Worm (Caenorhabditis elegans) whole organism, L4 larva: ENCODE measurements around the gene D1086.19.

ENCODE experiments used
- F10B5.3 ChIP-seq: sonication (generic microtip); optimal IDR thresholded peaks from 2 replicates; lab custom pipeline; 2016; ENCODE audit warnings: mild to moderate bottlenecking, missing genetic modification characterization, missing compliant biosample characterization
- Y105C5A.15 ChIP-seq: fragments of 200-800 bp; sonication (Bioruptor generic); IDR thresholded peaks from 2 replicates; pipeline ENCODE4 v1.3.6; 2022; ENCODE audit warnings: missing genetic modification characterization, missing compliant biosample characterization
- ZK337.2 ChIP-seq: fragments of 200-800 bp; sonication (Bioruptor generic); IDR thresholded peaks from 2 replicates; pipeline ENCODE4 v1.3.6; 2022; ENCODE audit warnings: missing genetic modification reagents, missing genetic modification characterization, missing compliant biosample characterization
- aha-1 ChIP-seq: fragments of 150-350 bp; peaks from one replicate; lab custom pipeline; 2014; ENCODE audit warnings: missing biosample characterization, missing genetic modification characterization
- ceh-28 ChIP-seq: fragments of 150-350 bp; optimal IDR thresholded peaks from 2 replicates; lab custom pipeline; 2014; ENCODE audit warnings: missing biosample characterization, missing genetic modification reagents, missing genetic modification characterization
- ceh-32 ChIP-seq: sonication (generic microtip); optimal IDR thresholded peaks from 2 replicates; lab custom pipeline; 2016; ENCODE audit warnings: mild to moderate bottlenecking, missing genetic modification characterization, missing compliant biosample characterization; ENCODE audit not compliant: poor library complexity
- ceh-44 ChIP-seq: fragments of 200-800 bp; sonication (Bioruptor generic); IDR thresholded peaks from 2 replicates; pipeline ENCODE4 v1.3.6; 2022; ENCODE audit warnings: missing genetic modification reagents, missing genetic modification characterization, missing compliant biosample characterization
- ctbp-1 ChIP-seq: fragments of 200-800 bp; sonication (Bioruptor generic); IDR thresholded peaks from 2 replicates; pipeline ENCODE4 v1.3.6; 2022; ENCODE audit warnings: missing genetic modification reagents, missing genetic modification characterization, missing compliant biosample characterization
- dmd-6 ChIP-seq: fragments of 200-800 bp; sonication (Bioruptor generic); IDR thresholded peaks from 2 replicates; pipeline ENCODE4 v1.3.6; 2022; ENCODE audit warnings: missing genetic modification reagents, missing genetic modification characterization, missing compliant biosample characterization
- egl-27 ChIP-seq: sonication (generic microtip); optimal IDR thresholded peaks from 3 replicates; lab custom pipeline; 2017; ENCODE audit warnings: missing biosample characterization, missing genetic modification reagents, missing genetic modification characterization
- egl-43 ChIP-seq: fragments of 200-800 bp; sonication (Bioruptor generic); IDR thresholded peaks from 2 replicates; pipeline ENCODE4 v1.3.6; 2022; ENCODE audit warnings: missing genetic modification reagents, missing genetic modification characterization, missing compliant biosample characterization
- gei-8 ChIP-seq: fragments of 200-800 bp; sonication (Bioruptor generic); optimal IDR thresholded peaks from 2 replicates; lab custom pipeline; 2018; ENCODE audit warnings: mild to moderate bottlenecking, missing genetic modification characterization, missing compliant biosample characterization
- hif-1 ChIP-seq, 2 experiments: sonication (generic microtip); optimal IDR thresholded peaks; 2 replicates each; lab custom pipeline; 2016 to 2017; ENCODE audit warnings: missing compliant biosample characterization in 2 of 2, missing genetic modification characterization in 2 of 2, missing genetic modification reagents in 2 of 2, missing genotype in 2 of 2, mild to moderate bottlenecking in 1 of 2
- hlh-11 ChIP-seq: fragments of 200-800 bp; sonication (Bioruptor generic); optimal IDR thresholded peaks from 2 replicates; lab custom pipeline; 2018; ENCODE audit warnings: mild to moderate bottlenecking, missing genetic modification characterization, missing compliant biosample characterization
- hmg-1.1 ChIP-seq: fragments of 200-800 bp; sonication (Bioruptor generic); IDR thresholded peaks from 2 replicates; pipeline ENCODE4 v1.3.6; 2022; ENCODE audit warnings: missing genetic modification reagents, missing genetic modification characterization, missing compliant biosample characterization
- jun-1 ChIP-seq: fragments of 150-350 bp; optimal IDR thresholded peaks from 2 replicates; lab custom pipeline; 2014; ENCODE audit warnings: missing biosample characterization, missing genetic modification reagents, missing genetic modification characterization
- lin-38 ChIP-seq: fragments of 200-800 bp; sonication (Bioruptor generic); IDR thresholded peaks from 2 replicates; pipeline ENCODE4 v1.3.6; 2022; ENCODE audit warnings: missing genetic modification reagents, missing genetic modification characterization, missing compliant biosample characterization
- madf-9 ChIP-seq: fragments of 200-800 bp; sonication (Bioruptor generic); conservative IDR thresholded peaks from 2 replicates; pipeline ENCODE4 v1.3.6; 2022; ENCODE audit warnings: missing genetic modification reagents, missing genetic modification characterization, missing compliant biosample characterization
- mdt-29 ChIP-seq: fragments of 200-800 bp; sonication (Bioruptor generic); IDR thresholded peaks from 2 replicates; pipeline ENCODE4 v1.3.6; 2022; ENCODE audit warnings: missing genetic modification reagents, missing genetic modification characterization, missing compliant biosample characterization
- mes-2 ChIP-seq: sonication (generic microtip); optimal IDR thresholded peaks from 2 replicates; lab custom pipeline; 2016; ENCODE audit warnings: missing genotype, mild to moderate bottlenecking, missing genetic modification characterization, missing compliant biosample characterization; ENCODE audit not compliant: poor library complexity, severe bottlenecking
- nhr-102 ChIP-seq: sonication (generic microtip); optimal IDR thresholded peaks from 2 replicates; lab custom pipeline; 2016; ENCODE audit warnings: mild to moderate bottlenecking, missing genetic modification characterization, moderate library complexity, missing compliant biosample characterization
- nhr-111 ChIP-seq: fragments of 200-800 bp; sonication (Bioruptor generic); optimal IDR thresholded peaks from 2 replicates; lab custom pipeline; 2018; ENCODE audit warnings: mild to moderate bottlenecking, missing genetic modification characterization, missing compliant biosample characterization
- nhr-28 ChIP-seq: fragments of 150-350 bp; optimal IDR thresholded peaks from 2 replicates; lab custom pipeline; 2014; ENCODE audit warnings: missing biosample characterization, missing genetic modification characterization
- nhr-41 ChIP-seq: fragments of 200-800 bp; sonication (Bioruptor generic); IDR thresholded peaks from 2 replicates; pipeline ENCODE4 v1.3.6; 2022; ENCODE audit warnings: missing genetic modification reagents, missing genetic modification characterization, missing compliant biosample characterization
- nhr-48 ChIP-seq: sonication (generic microtip); optimal IDR thresholded peaks from 2 replicates; lab custom pipeline; 2016; ENCODE audit warnings: mild to moderate bottlenecking, missing genetic modification characterization, missing compliant biosample characterization
- pha-4 ChIP-seq, 2 experiments: fragments of 150-350 bp in 1 of 2; fragments of 200-800 bp in 1 of 2; sonication (Bioruptor generic) in 1 of 2; IDR thresholded peaks in 1 of 2; optimal IDR thresholded peaks in 1 of 2; 2 replicates each; pipeline versions ENCODE4 v1.3.6 to Lab custom; 2014 to 2022; ENCODE audit warnings: missing genetic modification characterization in 2 of 2, missing genetic modification reagents in 2 of 2, missing biosample characterization in 1 of 2, missing compliant biosample characterization in 1 of 2
- pqm-1 ChIP-seq: sonication (generic microtip); optimal IDR thresholded peaks from 2 replicates; lab custom pipeline; 2017; ENCODE audit warnings: missing biosample characterization, missing genetic modification characterization
- rbr-2 ChIP-seq: sonication (generic microtip); optimal IDR thresholded peaks from 2 replicates; lab custom pipeline; 2016; ENCODE audit warnings: missing genotype, missing genetic modification characterization, missing compliant biosample characterization
- saeg-2 ChIP-seq: fragments of 200-800 bp; sonication (Bioruptor generic); IDR thresholded peaks from 2 replicates; pipeline ENCODE4 v1.3.6; 2022; ENCODE audit warnings: missing genetic modification reagents, missing genetic modification characterization, missing compliant biosample characterization
- sdz-12 ChIP-seq: fragments of 200-800 bp; sonication (Bioruptor generic); optimal IDR thresholded peaks from 2 replicates; lab custom pipeline; 2018; ENCODE audit warnings: mild to moderate bottlenecking, missing genetic modification characterization, missing compliant biosample characterization
- set-16 ChIP-seq: fragments of 200-800 bp; sonication (Bioruptor generic); IDR thresholded peaks from 2 replicates; pipeline ENCODE4 v1.3.6; 2022; ENCODE audit warnings: missing genetic modification reagents, missing genetic modification characterization, missing compliant biosample characterization
- snpc-1.2 ChIP-seq: fragments of 200-800 bp; sonication (Bioruptor generic); IDR thresholded peaks from 2 replicates; pipeline ENCODE4 v1.3.6; 2022; ENCODE audit warnings: missing genetic modification reagents, missing genetic modification characterization, missing compliant biosample characterization
- snpc-4 ChIP-seq: fragments of 150-350 bp; optimal IDR thresholded peaks from 2 replicates; lab custom pipeline; 2014; ENCODE audit warnings: missing biosample characterization, missing genetic modification characterization
- unc-39 ChIP-seq: sonication (generic microtip); optimal IDR thresholded peaks from 2 replicates; lab custom pipeline; 2017; ENCODE audit warnings: missing biosample characterization, missing genetic modification characterization
- unc-62 ChIP-seq, 3 experiments: fragments of 150-350 bp in 1 of 3; sonication (generic microtip); optimal IDR thresholded peaks in 2 of 3; peaks in 1 of 3; 1 replicate in 1 of 3; 2 replicates in 2 of 3; lab custom pipeline; 2014 to 2017; ENCODE audit warnings: missing biosample characterization in 3 of 3, missing genetic modification characterization in 3 of 3, missing genetic modification reagents in 3 of 3, missing genotype in 1 of 3
- zfp-3 ChIP-seq: fragments of 200-800 bp; sonication (Bioruptor generic); conservative IDR thresholded peaks from 2 replicates; pipeline ENCODE4 v1.3.6; 2022; ENCODE audit warnings: missing genetic modification reagents, missing genetic modification characterization, missing compliant biosample characterization
- ztf-11 ChIP-seq: fragments of 150-350 bp; optimal IDR thresholded peaks from 2 replicates; lab custom pipeline; 2014; ENCODE audit warnings: missing biosample characterization, missing genetic modification characterization

Gene D1086.19

ce11 chrV:14110042-14110441, 21.9 kb downstream of the D1086.19 start, which contains the start of gene H39E23.2:
Gene H39E23.2, plus strand, starts transcription at chrV:14110342.
- TF ChIP-seq jun-1 (tag; lab: Kevin White, UChicago), result no peak
- TF ChIP-seq nhr-111 (GFP tag; lab: Kevin White, UChicago), result no peak
- no peak for TF ChIP-seq nhr-28 (tag; lab: Kevin White, UChicago)
- no peak for TF ChIP-seq ztf-11 (tag; lab: Kevin White, UChicago)
- no peak for TF ChIP-seq gei-8 (GFP tag; lab: Kevin White, UChicago)
- no peak for TF ChIP-seq pqm-1
- no peak for TF ChIP-seq ceh-32 (tag; lab: Kevin White, UChicago)
- TF ChIP-seq nhr-48, result no peak
- TF ChIP-seq F10B5.3 (tag; lab: Kevin White, UChicago), result no peak
- TF ChIP-seq nhr-102, result no peak
- no peak for TF ChIP-seq rbr-2 (tag; lab: Kevin White, UChicago)
- no peak for TF ChIP-seq unc-39
- no peak for TF ChIP-seq egl-27 (tag; lab: Kevin White, UChicago)
- no peak for TF ChIP-seq hmg-1.1
- TF ChIP-seq ceh-28 (tag; lab: Kevin White, UChicago), result no peak
- no peak for TF ChIP-seq saeg-2 (GFP tag; lab: Robert Waterston, UW)
- no peak for TF ChIP-seq pha-4 (GFP tag; IDR thresholded peaks at IDR 0.05; lab: Robert Waterston, UW)
- no peak for TF ChIP-seq pha-4 (tag; optimal IDR thresholded peaks at IDR 0.05; lab: Kevin White, UChicago)
- TF ChIP-seq egl-43 (GFP tag; lab: Robert Waterston, UW), result no peak
- no peak for TF ChIP-seq ctbp-1
- TF ChIP-seq, all 104 proteins: peak for 0

- TF ChIP-seq hif-1 (tag; optimal IDR thresholded peaks at IDR 0.05; lab: Kevin White, UChicago) (no peak), unc-62 (GFP tag; optimal IDR thresholded peaks at IDR 0.05 in 1 of 2; lab: Kevin White, UChicago) (peak in 1 of 2 experiments; percentile 75), unc-62 (tag; optimal IDR thresholded peaks at IDR 0.05; lab: Kevin White, UChicago) (no peak), set-16 (peak; percentile 71), ztf-11 (tag; lab: Kevin White, UChicago) (no peak)
Observed at ce11 chrV:14120674-14121073, 32.5 kb downstream of the D1086.19 start.

ce11 chrV:14123176-14123575, 35.0 kb downstream of the D1086.19 start:
- no peak for TF ChIP-seq egl-27 (tag; lab: Kevin White, UChicago)
- peak; percentile 92 for TF ChIP-seq aha-1 (tag; lab: Kevin White, UChicago)
- TF ChIP-seq, all 104 proteins: peak for 1

- TF ChIP-seq set-16, result peak; percentile 7; the same call in 1 of the 2 replicates
- TF ChIP-seq zfp-3, result 0 out of 2 replicates have a peak, but pooled peaks have one; percentile 49
- TF ChIP-seq nhr-41 (GFP tag; lab: Robert Waterston, UW), result peak; percentile 16; the same call in 1 of the 2 replicates
- TF ChIP-seq snpc-1.2 (GFP tag; lab: Robert Waterston, UW), result 0 out of 2 replicates have a peak, but pooled peaks have one; percentile 12
- 0 out of 2 replicates have a peak, but pooled peaks have one; percentile 45 for TF ChIP-seq Y105C5A.15 (GFP tag; lab: Robert Waterston, UW)
- peak; percentile 31 for TF ChIP-seq dmd-6 (GFP tag; lab: Robert Waterston, UW)
- 0 out of 2 replicates have a peak, but pooled peaks have one; percentile 13 for TF ChIP-seq madf-9 (GFP tag; lab: Robert Waterston, UW)
- TF ChIP-seq mdt-29 (GFP tag; lab: Robert Waterston, UW), result 0 out of 2 replicates have a peak, but pooled peaks have one; percentile 35
- peak; percentile 25; the same call in 1 of the 2 replicates for TF ChIP-seq lin-38 (GFP tag; lab: Robert Waterston, UW)
Observed at ce11 chrV:14124187-14124586, 36.0 kb downstream of the D1086.19 start.

DNA sequence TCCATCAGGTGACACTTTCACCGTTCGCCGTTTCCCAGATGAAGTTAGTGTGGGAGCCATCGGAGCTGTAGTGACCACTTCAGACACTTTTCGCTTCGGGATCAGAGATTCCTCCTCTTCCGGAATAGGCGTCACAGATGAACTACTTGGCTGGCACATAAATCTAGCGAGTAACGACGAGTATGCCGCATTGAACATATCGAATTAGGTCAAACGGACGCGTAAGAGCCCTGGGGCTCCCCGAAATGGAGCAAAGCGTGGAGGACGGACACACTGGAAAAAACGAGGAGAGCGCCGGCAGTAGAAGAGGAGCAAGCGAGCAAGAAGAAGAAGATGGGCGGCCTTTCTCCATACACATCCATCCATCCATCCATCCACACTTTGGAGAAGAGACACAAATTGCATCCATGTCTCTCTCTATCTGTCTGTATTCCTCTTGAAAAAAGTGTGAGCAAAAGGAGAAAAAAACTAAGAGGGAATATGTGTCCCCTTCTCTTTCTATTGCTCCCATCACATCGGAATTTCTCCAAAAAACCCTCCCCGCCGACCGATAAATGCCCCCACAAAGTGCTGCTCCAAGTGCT, 38.3 kb downstream of the D1086.19 start:
- TF ChIP-seq set-16 (peak; percentile 16; the same call in 1 of the 2 replicates), aha-1 (tag; lab: Kevin White, UChicago) (peak; percentile 57), sdz-12 (no peak), ceh-44 (GFP tag; lab: Robert Waterston, UW) (no peak), nhr-48 (no peak), hlh-11 (no peak), unc-62 (GFP tag; optimal IDR thresholded peaks at IDR 0.05 in 1 of 2; lab: Kevin White, UChicago) (peak in 1 of 2 experiments; percentile 11), unc-62 (tag; optimal IDR thresholded peaks at IDR 0.05; lab: Kevin White, UChicago) (no peak), hmg-1.1 (0 out of 2 replicates have a peak, but pooled peaks have one; percentile 17), snpc-4 (tag; lab: Kevin White, UChicago) (no peak), ZK337.2 (GFP tag; lab: Robert Waterston, UW) (no peak), mes-2 (tag; lab: Kevin White, UChicago) (peak; percentile 23), ctbp-1 (0 out of 2 replicates have a peak, but pooled peaks have one; percentile 47)
- TF ChIP-seq, all 104 proteins: peak for 6
